Worm (Caenorhabditis elegans) whole organism, midembryonic: Measurements from ENCODE around the gene ppgn-1.

Experiments used
- T22C8.4 ChIP-seq: fragments of 200-800 bp; sonication (Bioruptor generic); IDR thresholded peaks from 2 replicates; pipeline ENCODE4 v1.3.6; 2022; ENCODE audit warnings: missing genetic modification characterization, missing compliant biosample characterization
- cog-1 ChIP-seq: sonication (generic microtip); optimal IDR thresholded peaks from 2 replicates; lab custom pipeline; 2016; ENCODE audit warnings: missing genetic modification characterization, missing compliant biosample characterization
- flt-1 ChIP-seq: fragments of 200-800 bp; sonication (Bioruptor generic); IDR thresholded peaks from 2 replicates; pipeline ENCODE4 v1.3.6; 2022; ENCODE audit warnings: missing genetic modification characterization, missing compliant biosample characterization
- klf-2 ChIP-seq: fragments of 200-800 bp; sonication (Bioruptor generic); conservative IDR thresholded peaks from 2 replicates; pipeline ENCODE4 v1.3.6; 2022; ENCODE audit warnings: missing genetic modification reagents, missing genetic modification characterization, missing compliant biosample characterization
- med-1 ChIP-seq: sonication (generic microtip); optimal IDR thresholded peaks from 2 replicates; lab custom pipeline; 2017; ENCODE audit warnings: missing genetic modification characterization, mild to moderate bottlenecking, missing compliant biosample characterization, antibody characterized with exemption, missing genetic modification reagents; ENCODE audit not compliant: insufficient read depth
- ref-1 ChIP-seq: fragments of 200-800 bp; sonication (Bioruptor generic); conservative IDR thresholded peaks from 2 replicates; pipeline ENCODE4 v1.3.6; 2022; ENCODE audit warnings: missing genetic modification reagents, missing genetic modification characterization, missing compliant biosample characterization
- tab-1 ChIP-seq: fragments of 200-800 bp; sonication (Bioruptor generic); IDR thresholded peaks from 2 replicates; pipeline ENCODE4 v1.3.6; 2022; ENCODE audit warnings: missing genetic modification characterization, missing compliant biosample characterization
- ztf-23 ChIP-seq: fragments of 200-800 bp; sonication (Bioruptor generic); IDR thresholded peaks from 2 replicates; pipeline ENCODE4 v1.3.6; 2022; ENCODE audit warnings: missing genetic modification reagents, missing genetic modification characterization, missing compliant biosample characterization
- ztf-29 ChIP-seq: fragments of 200-800 bp; sonication (Bioruptor generic); IDR thresholded peaks from 2 replicates; pipeline ENCODE4 v1.3.6; 2022; ENCODE audit warnings: missing genetic modification reagents, missing genetic modification characterization, missing compliant biosample characterization

ce11 chrIV:2389745-2390144 lies 41.0 kb upstream of the ppgn-1 start:
- no peak for TF ChIP-seq flt-1
- no peak for TF ChIP-seq cog-1 (tag; lab: Kevin White, UChicago)
- no peak for TF ChIP-seq med-1 (GFP tag; lab: Kevin White, UChicago)
- no peak for TF ChIP-seq T22C8.4 (GFP tag; lab: Robert Waterston, UW)
- no peak for TF ChIP-seq tab-1 (GFP tag; lab: Robert Waterston, UW)
- no peak for TF ChIP-seq ztf-29 (GFP tag; lab: Robert Waterston, UW)
- no peak for TF ChIP-seq ztf-23 (GFP tag; lab: Robert Waterston, UW)
- no peak for TF ChIP-seq ref-1 (GFP tag; lab: Robert Waterston, UW)
- TF ChIP-seq klf-2 (GFP tag; lab: Robert Waterston, UW): no peak
